Fruit fly (Drosophila melanogaster) whole organism, embryonic: Measurements from ENCODE around the gene CG32425.

Experiments used
- Atf-2 ChIP-seq: fragments of 200-800 bp; sonication (Bioruptor generic); optimal IDR thresholded peaks from 2 replicates; lab custom pipeline; 2016; ENCODE audit warnings: missing biosample characterization, missing genetic modification characterization
- Bgb ChIP-seq: fragments of 200-800 bp; sonication (Bioruptor generic); IDR thresholded peaks from 2 replicates; pipeline ENCODE4 v1.3.6; 2022; ENCODE audit warnings: missing biosample characterization, missing genetic modification characterization; ENCODE audit not compliant: partially characterized antibody
- CG10274 ChIP-seq: fragments of 200-800 bp; sonication (Bioruptor generic); optimal IDR thresholded peaks from 3 replicates; lab custom pipeline; 2017; ENCODE audit warnings: missing biosample characterization, mild to moderate bottlenecking, missing genetic modification characterization
- CG13123 ChIP-seq: fragments of 200-800 bp; sonication (Bioruptor generic); optimal IDR thresholded peaks from 2 replicates; lab custom pipeline; 2016; ENCODE audit warnings: missing biosample characterization, missing genetic modification characterization
- CG13287 ChIP-seq: fragments of 200-800 bp; sonication (Bioruptor generic); IDR thresholded peaks from 2 replicates; pipeline ENCODE4 v1.3.6; 2022; ENCODE audit warnings: missing biosample characterization, missing genetic modification characterization; ENCODE audit not compliant: partially characterized antibody
- CG15479 ChIP-seq: fragments of 200-800 bp; sonication (Bioruptor generic); optimal IDR thresholded peaks from 3 replicates; lab custom pipeline; 2019; ENCODE audit warnings: missing biosample characterization, mild to moderate bottlenecking, missing genetic modification characterization, moderate library complexity
- CG1603 ChIP-seq: fragments of 200-800 bp; sonication (Bioruptor generic); optimal IDR thresholded peaks from 2 replicates; lab custom pipeline; 2019; ENCODE audit warnings: missing biosample characterization, mild to moderate bottlenecking, missing genetic modification characterization, moderate library complexity
- CG18011 ChIP-seq: fragments of 200-800 bp; sonication (Bioruptor generic); optimal IDR thresholded peaks from 2 replicates; lab custom pipeline; 2017; ENCODE audit warnings: missing biosample characterization, missing genetic modification characterization, mild to moderate bottlenecking, moderate library complexity, missing genotype
- CG30431 ChIP-seq: fragments of 200-800 bp; sonication (Bioruptor generic); optimal IDR thresholded peaks from 2 replicates; lab custom pipeline; 2017; ENCODE audit warnings: missing biosample characterization, missing genetic modification characterization
- CG3281 ChIP-seq: fragments of 200-800 bp; sonication (Bioruptor generic); optimal IDR thresholded peaks from 3 replicates; lab custom pipeline; 2017; ENCODE audit warnings: missing biosample characterization, mild to moderate bottlenecking, missing genetic modification characterization
- CG33557 ChIP-seq: fragments of 200-800 bp; sonication (Bioruptor generic); optimal IDR thresholded peaks from 2 replicates; lab custom pipeline; 2019; ENCODE audit warnings: missing biosample characterization, mild to moderate bottlenecking, missing genetic modification characterization, moderate library complexity
- CG34422 ChIP-seq: fragments of 200-800 bp; sonication (Bioruptor generic); IDR thresholded peaks from 3 replicates; pipeline ENCODE4 v1.3.6; 2022; ENCODE audit warnings: missing biosample characterization, missing genetic modification characterization
- CG3726 ChIP-seq: fragments of 200-800 bp; sonication (Bioruptor generic); IDR thresholded peaks from 3 replicates; pipeline ENCODE4, ENCODE4 v1.3.6; 2022; ENCODE audit warnings: missing biosample characterization, missing genetic modification characterization
- CG6272 ChIP-seq: fragments of 200-800 bp; sonication (Bioruptor generic); IDR thresholded peaks from 2 replicates; pipeline ENCODE4 v1.3.6; 2022; ENCODE audit warnings: missing biosample characterization, missing genetic modification characterization
- CG7839 ChIP-seq: fragments of 200-800 bp; sonication (Bioruptor generic); optimal IDR thresholded peaks from 3 replicates; lab custom pipeline; 2018; ENCODE audit warnings: missing biosample characterization, mild to moderate bottlenecking, missing genetic modification characterization, moderate library complexity
- CG8359 ChIP-seq: fragments of 200-800 bp; sonication (Bioruptor generic); optimal IDR thresholded peaks from 2 replicates; lab custom pipeline; 2017; ENCODE audit warnings: missing biosample characterization, mild to moderate bottlenecking, missing genetic modification characterization, borderline replicate concordance
- CG8388 ChIP-seq: fragments of 200-800 bp; sonication (Bioruptor generic); optimal IDR thresholded peaks from 2 replicates; lab custom pipeline; 2019; ENCODE audit warnings: missing biosample characterization, mild to moderate bottlenecking, missing genetic modification characterization, moderate library complexity
- D19A ChIP-seq: fragments of 200-800 bp; optimal IDR thresholded peaks from 3 replicates; lab custom pipeline; 2019; ENCODE audit warnings: missing biosample characterization, mild to moderate bottlenecking, missing genetic modification characterization, moderate library complexity
- Doc3 ChIP-seq: fragments of 200-800 bp; sonication (Bioruptor generic); IDR thresholded peaks from 3 replicates; pipeline ENCODE4 v1.3.6; 2022; ENCODE audit warnings: missing biosample characterization, missing genetic modification characterization; ENCODE audit not compliant: partially characterized antibody
- Ets65A ChIP-seq: fragments of 200-800 bp; sonication (Bioruptor generic); peaks from one replicate; lab custom pipeline; 2016; ENCODE audit warnings: missing biosample characterization, missing genetic modification characterization
- Fer3 ChIP-seq: fragments of 200-800 bp; sonication (Bioruptor generic); optimal IDR thresholded peaks from 2 replicates; lab custom pipeline; 2018; ENCODE audit warnings: missing biosample characterization, mild to moderate bottlenecking, missing genetic modification characterization, moderate library complexity
- GATAe ChIP-seq: fragments of 200-800 bp; sonication (Bioruptor generic); conservative IDR thresholded peaks from 2 replicates; pipeline ENCODE4 v1.3.6; 2022; ENCODE audit warnings: missing biosample characterization, missing genetic modification characterization
- H15 ChIP-seq: fragments of 200-800 bp; sonication (Bioruptor generic); IDR thresholded peaks from 3 replicates; pipeline ENCODE4 v1.3.6; 2022; ENCODE audit warnings: missing biosample characterization, missing genetic modification characterization
- HmgD ChIP-seq: fragments of 200-800 bp; sonication (Bioruptor generic); optimal IDR thresholded peaks from 3 replicates; lab custom pipeline; 2016; ENCODE audit warnings: missing biosample characterization, missing genetic modification characterization
- Hr51 ChIP-seq, 2 experiments: fragments of 200-800 bp; sonication (Bioruptor generic); optimal IDR thresholded peaks; 2 replicates in 1 of 2; 3 replicates in 1 of 2; lab custom pipeline; 2016 to 2018; ENCODE audit warnings: missing biosample characterization in 2 of 2, missing genetic modification characterization in 2 of 2, mild to moderate bottlenecking in 1 of 2, moderate library complexity in 1 of 2
- Lhr ChIP-seq: fragments of 200-800 bp; sonication (Bioruptor generic); optimal IDR thresholded peaks from 3 replicates; lab custom pipeline; 2017; ENCODE audit warnings: mild to moderate bottlenecking, missing biosample characterization, missing genetic modification reagents, missing genetic modification characterization
- Med ChIP-seq: fragments of 200-800 bp; sonication (Bioruptor generic); peaks from one replicate; lab custom pipeline; 2016; ENCODE audit warnings: missing biosample characterization, missing genetic modification characterization, mild to moderate bottlenecking, inconsistent platforms, moderate library complexity
- NfI ChIP-seq: fragments of 200-800 bp; sonication (Bioruptor generic); optimal IDR thresholded peaks from 3 replicates; lab custom pipeline; 2018; ENCODE audit warnings: missing biosample characterization, mild to moderate bottlenecking, missing genetic modification characterization, moderate library complexity
- PHDP ChIP-seq: fragments of 200-800 bp; sonication (Bioruptor generic); optimal IDR thresholded peaks from 3 replicates; lab custom pipeline; 2018; ENCODE audit warnings: missing biosample characterization, mild to moderate bottlenecking, missing genetic modification characterization, moderate library complexity
- Scr ChIP-seq: fragments of 200-800 bp; sonication (Bioruptor generic); IDR thresholded peaks from 2 replicates; pipeline ENCODE4 v1.3.6; 2022; ENCODE audit warnings: missing biosample characterization, missing genetic modification characterization; ENCODE audit not compliant: partially characterized antibody
- Trl ChIP-seq, 3 experiments: fragments of >200 bp in 2 of 3; fragments of 200-800 bp in 1 of 3; sonication (Bioruptor generic) in 1 of 3; optimal IDR thresholded peaks; 2 replicates in 1 of 3; 3 replicates in 2 of 3; lab custom pipeline; 2016 to 2017; ENCODE audit warnings: missing biosample characterization in 1 of 3, missing genetic modification characterization in 1 of 3
- Usf ChIP-seq: fragments of 200-800 bp; sonication (Bioruptor generic); optimal IDR thresholded peaks from 2 replicates; lab custom pipeline; 2017; ENCODE audit warnings: missing genotype, missing biosample characterization, missing genetic modification characterization
- chinmo ChIP-seq: fragments of 200-800 bp; sonication (Bioruptor generic); IDR thresholded peaks from 4 replicates; pipeline ENCODE4 v1.3.6; 2022; ENCODE audit warnings: missing biosample characterization, missing genetic modification characterization; ENCODE audit not compliant: partially characterized antibody
- crol ChIP-seq: fragments of 200-800 bp; sonication (Bioruptor generic); IDR thresholded peaks from 2 replicates; pipeline ENCODE4 v1.3.6; 2022; ENCODE audit warnings: missing biosample characterization, missing genetic modification characterization
- esg ChIP-seq: fragments of 200-800 bp; sonication (Bioruptor generic); conservative IDR thresholded peaks from 2 replicates; pipeline ENCODE4 v1.3.6; 2022; ENCODE audit warnings: missing biosample characterization, missing genetic modification characterization
- gfzf ChIP-seq: fragments of 200-800 bp; sonication (Bioruptor generic); optimal IDR thresholded peaks from 2 replicates; lab custom pipeline; 2016; ENCODE audit warnings: missing biosample characterization, mild to moderate bottlenecking, missing genetic modification characterization, moderate library complexity
- ind ChIP-seq: fragments of 200-800 bp; sonication (Bioruptor generic); optimal IDR thresholded peaks from 3 replicates; lab custom pipeline; 2016; ENCODE audit warnings: missing biosample characterization, missing genetic modification characterization
- jing ChIP-seq: fragments of 200-800 bp; sonication (Bioruptor generic); optimal IDR thresholded peaks from 2 replicates; lab custom pipeline; 2018; ENCODE audit warnings: missing biosample characterization, mild to moderate bottlenecking, missing genetic modification characterization
- maf-S ChIP-seq: fragments of 200-800 bp; sonication (Bioruptor generic); optimal IDR thresholded peaks from 2 replicates; lab custom pipeline; 2016; ENCODE audit warnings: missing biosample characterization, missing genetic modification characterization
- nom ChIP-seq: fragments of 200-800 bp; sonication (Bioruptor generic); optimal IDR thresholded peaks from 2 replicates; lab custom pipeline; 2017; ENCODE audit warnings: missing biosample characterization, missing genetic modification characterization, mild to moderate bottlenecking, moderate library complexity, missing genetic modification reagents
- peb ChIP-seq: fragments of 200-800 bp; sonication (Bioruptor generic); IDR thresholded peaks from 2 replicates; pipeline ENCODE4 v1.3.6; 2022; ENCODE audit warnings: missing biosample characterization, missing genetic modification characterization
- salm ChIP-seq: fragments of 200-800 bp; sonication (Bioruptor generic); optimal IDR thresholded peaks from 2 replicates; lab custom pipeline; 2018; ENCODE audit warnings: missing biosample characterization, mild to moderate bottlenecking, missing genetic modification characterization
- slbo ChIP-seq: fragments of 200-800 bp; sonication (Bioruptor generic); IDR thresholded peaks from 2 replicates; pipeline ENCODE4 v1.3.6; 2022; ENCODE audit warnings: missing biosample characterization, missing genetic modification characterization
- ttk ChIP-seq: fragments of 200-800 bp; sonication (Bioruptor generic); IDR thresholded peaks from 2 replicates; pipeline ENCODE4 v2.1.2; 2022; ENCODE audit warnings: missing biosample characterization, missing genetic modification characterization
- tup ChIP-seq: fragments of 200-800 bp; sonication (Bioruptor generic); optimal IDR thresholded peaks from 2 replicates; lab custom pipeline; 2016; ENCODE audit warnings: missing biosample characterization, mild to moderate bottlenecking, missing genetic modification characterization, moderate library complexity
- unpg ChIP-seq: fragments of 200-800 bp; sonication (Bioruptor generic); optimal IDR thresholded peaks from 3 replicates; lab custom pipeline; 2018; ENCODE audit warnings: missing biosample characterization, mild to moderate bottlenecking, missing genetic modification characterization, moderate library complexity
- zen2 ChIP-seq: fragments of 200-800 bp; sonication (Bioruptor generic); IDR thresholded peaks from 3 replicates; pipeline ENCODE4 v1.3.6; 2022; ENCODE audit warnings: missing biosample characterization, missing genetic modification characterization; ENCODE audit not compliant: partially characterized antibody

The CG32425 gene

dm6 chr3L:20540182-20540974 is 43.3 kb downstream of the CG32425 start, which contains the start of gene Rcd2 (continued):
- peak; percentile 76 for TF ChIP-seq slbo
- TF ChIP-seq crol (GFP tag; lab: Robert Waterston, UW) = no peak
- peak; percentile 81; the same call in 3 of the 4 replicates for TF ChIP-seq chinmo (GFP tag; lab: Robert Waterston, UW)
- TF ChIP-seq CG13123 = no peak
- no peak for TF ChIP-seq ttk (GFP tag; lab: Robert Waterston, UW)
- TF ChIP-seq CG15479 (GFP tag; lab: Kevin White, UChicago) = peak; percentile 29
- peak; percentile 80 for TF ChIP-seq D19A (tag; lab: Kevin White, UChicago)
- TF ChIP-seq Ets65A = peak; percentile 28
- peak; percentile 71 for TF ChIP-seq ind
- TF ChIP-seq GATAe (GFP tag; lab: Robert Waterston, UW) = no peak
- TF ChIP-seq tup (GFP tag; lab: Kevin White, UChicago) = no peak
- peak; percentile 29 for TF ChIP-seq jing (GFP tag; lab: Kevin White, UChicago)
- TF ChIP-seq zen2 (GFP tag; lab: Robert Waterston, UW) = peak; percentile 93
- peak; percentile 60 for TF ChIP-seq esg (GFP tag; lab: Robert Waterston, UW)
- 0 out of 3 replicates have a peak, but pooled peaks have one; percentile 63 for TF ChIP-seq CG34422 (GFP tag; lab: Robert Waterston, UW)
- peak; percentile 86; the same call in 2 of the 3 replicates for TF ChIP-seq Doc3 (GFP tag; lab: Robert Waterston, UW)
- peak; percentile 67 for TF ChIP-seq CG8388
- peak; percentile 43 for TF ChIP-seq CG6272 (GFP tag; lab: Robert Waterston, UW)
- peak; percentile 88 for TF ChIP-seq Med (GFP tag; lab: Kevin White, UChicago)
- TF ChIP-seq CG10274 (GFP tag; lab: Kevin White, UChicago) = peak; percentile 17
- TF ChIP-seq Atf-2 (GFP tag; lab: Kevin White, UChicago) = peak; percentile 22
- TF ChIP-seq peb (GFP tag; lab: Robert Waterston, UW) = peak; percentile 17; the same call in 1 of the 2 replicates
- peak; percentile 90 for TF ChIP-seq unpg (GFP tag; lab: Kevin White, UChicago)
- peak; percentile 94 for TF ChIP-seq CG3281 (GFP tag; lab: Kevin White, UChicago)
- peak; percentile 50 for TF ChIP-seq CG18011
- TF ChIP-seq Scr (GFP tag; lab: Robert Waterston, UW) = peak; percentile 89
- TF ChIP-seq CG3726 (GFP tag; lab: Robert Waterston, UW) = no peak
- TF ChIP-seq HmgD (GFP tag; lab: Kevin White, UChicago) = no peak
- peak; percentile 62 to 94 for TF ChIP-seq Trl (optimal IDR thresholded peaks at IDR 0.05; lab: Kevin White, UChicago)
- peak; percentile 36 for TF ChIP-seq Trl (GFP tag; optimal IDR thresholded peaks at IDR 0.05; lab: Kevin White, UChicago)
- TF ChIP-seq CG30431 = no peak
- no peak for TF ChIP-seq Usf (GFP tag; lab: Kevin White, UChicago)
- TF ChIP-seq CG8359 (GFP tag; lab: Kevin White, UChicago) = peak; percentile 29
- TF ChIP-seq Hr51 (GFP tag; optimal IDR thresholded peaks at IDR 0.05; lab: Kevin White, UChicago) = peak in 1 of 2 experiments; percentile 95
- peak; percentile 44 for TF ChIP-seq nom (GFP tag; lab: Kevin White, UChicago)
- TF ChIP-seq NfI (GFP tag; lab: Kevin White, UChicago) = peak; percentile 82
- TF ChIP-seq PHDP = peak; percentile 94
- TF ChIP-seq salm (tag; lab: Kevin White, UChicago) = peak; percentile 85
- TF ChIP-seq CG1603 (tag; lab: Kevin White, UChicago) = peak; percentile 76
- TF ChIP-seq gfzf (GFP tag; lab: Kevin White, UChicago) = no peak
- peak; percentile 95 for TF ChIP-seq Bgb (GFP tag; lab: Robert Waterston, UW)
- TF ChIP-seq Fer3 (tag; lab: Kevin White, UChicago) = peak; percentile 93
- TF ChIP-seq CG7839 (tag; lab: Kevin White, UChicago) = peak; percentile 91
- peak; percentile 62; the same call in 2 of the 3 replicates for TF ChIP-seq H15 (GFP tag; lab: Robert Waterston, UW)
- peak; percentile 55 for TF ChIP-seq maf-S (GFP tag; lab: Kevin White, UChicago)
- TF ChIP-seq Lhr (GFP tag; lab: Kevin White, UChicago) = peak; percentile 12
- TF ChIP-seq CG33557 (GFP tag; lab: Kevin White, UChicago) = no peak
- TF ChIP-seq CG13287 (GFP tag; lab: Robert Waterston, UW) = peak; percentile 94
